Worm (Caenorhabditis elegans) whole organism, mixed stage, embryonic: Measurements from ENCODE around the gene sre-45.

Source experiments
- ces-1 ChIP-seq: fragments of 150-350 bp; optimal IDR thresholded peaks from 2 replicates; lab custom pipeline; 2014; ENCODE audit warnings: missing biosample characterization, missing genetic modification reagents, missing genetic modification characterization
- elt-3 ChIP-seq: fragments of 150-350 bp; optimal IDR thresholded peaks from 2 replicates; lab custom pipeline; 2014; ENCODE audit warnings: missing biosample characterization, missing genetic modification characterization

- TF ChIP-seq elt-3 (no peak), ces-1 (GFP tag; lab: Kevin White, UChicago) (no peak)
Observed at ce11 chrII:13470655-13471054, 47.0 kb upstream of the sre-45 start.
